Worm (Caenorhabditis elegans): ENCODE results near the gene F42G4.2.

The F42G4.2 gene

ce11 chrII:13016381-13016780 lies 31.3 kb upstream of the F42G4.2 start (continued):
- TF ChIP-seq mab-9 (GFP tag; IDR thresholded peaks at IDR 0.05) (peak; percentile 90), ceh-82 (tag; optimal IDR thresholded peaks at IDR 0.05) (peak; percentile 2 to 55 (median 37)), ceh-8 (GFP tag; optimal IDR thresholded peaks at IDR 0.05) (peak; percentile 57), fkh-8 (tag; optimal IDR thresholded peaks at IDR 0.05) (peak; percentile 59), dpl-1 (GFP tag; optimal IDR thresholded peaks at IDR 0.05) (peak in 2 of 3 experiments; percentile 0 to 14), dsc-1 (tag; optimal IDR thresholded peaks at IDR 0.05) (peak; percentile 59), efl-1 (optimal IDR thresholded peaks at IDR 0.05) (peak; percentile 19 to 47), efl-1 (GFP tag; optimal IDR thresholded peaks at IDR 0.05 in 1 of 2) (peak; percentile 25 to 80), lin-35 (GFP tag; optimal IDR thresholded peaks at IDR 0.05) (peak; percentile 6 to 32), unc-86 (tag; optimal IDR thresholded peaks at IDR 0.05) (peak; percentile 63), lsy-2 (tag; optimal IDR thresholded peaks at IDR 0.05) (peak; percentile 40 to 49), nhr-20 (tag; optimal IDR thresholded peaks at IDR 0.05) (peak; percentile 38)

- TF ChIP-seq fos-1 (tag; optimal IDR thresholded peaks at IDR 0.05) (no peak), lir-3 (tag; optimal IDR thresholded peaks at IDR 0.05; ENCODE audit: poor library complexity) (no peak), lin-15B (tag; optimal IDR thresholded peaks at IDR 0.05) (no peak), zag-1 (tag; optimal IDR thresholded peaks at IDR 0.05) (no peak), pqm-1 (tag; optimal IDR thresholded peaks at IDR 0.05) (no peak), blmp-1 (tag; optimal IDR thresholded peaks at IDR 0.05) (peak; percentile 76), mep-1 (tag; optimal IDR thresholded peaks at IDR 0.05) (no peak), ets-5 (GFP tag; IDR thresholded peaks at IDR 0.05) (no peak), nhr-90 (tag; optimal IDR thresholded peaks at IDR 0.05; ENCODE audit: poor library complexity) (no peak), efl-1 (optimal IDR thresholded peaks at IDR 0.05) (no peak), efl-1 (GFP tag; optimal IDR thresholded peaks at IDR 0.05 in 1 of 2) (peak in 1 of 2 experiments; percentile 4), grh-1 (GFP tag; IDR thresholded peaks at IDR 0.05) (no peak), fkh-8 (tag; optimal IDR thresholded peaks at IDR 0.05) (no peak), ceh-8 (GFP tag; optimal IDR thresholded peaks at IDR 0.05) (no peak), elt-2 (tag; optimal IDR thresholded peaks at IDR 0.05) (no peak), swsn-7 (tag; optimal IDR thresholded peaks at IDR 0.05) (no peak)
Measured at ce11 chrII:13022555-13022954, 25.2 kb upstream of the F42G4.2 start.

- no peak for TF ChIP-seq nhr-90 (tag; optimal IDR thresholded peaks at IDR 0.05; ENCODE audit: poor library complexity)
- TF ChIP-seq ceh-88 (GFP tag; IDR thresholded peaks at IDR 0.05): no peak
- TF ChIP-seq lir-3 (tag; optimal IDR thresholded peaks at IDR 0.05; ENCODE audit: poor library complexity): no peak
- TF ChIP-seq efl-1 (optimal IDR thresholded peaks at IDR 0.05): no peak
- peak in 1 of 2 experiments; percentile 82 for TF ChIP-seq efl-1 (GFP tag; optimal IDR thresholded peaks at IDR 0.05 in 1 of 2)
- TF ChIP-seq nhr-84 (tag; optimal IDR thresholded peaks at IDR 0.05): no peak
Measured at ce11 chrII:13023518-13023917, 24.2 kb upstream of the F42G4.2 start.

ce11 chrII:13025794-13026412 lies 21.8 kb upstream of the F42G4.2 start, which contains the start of gene max-2:
max-2 (minus strand) TSS chrII:13025844.
- TF ChIP-seq grh-1 (GFP tag; IDR thresholded peaks at IDR 0.05) (no peak), nhr-19 (GFP tag; conservative IDR thresholded peaks at IDR 0.05) (no peak), blmp-1 (tag; optimal IDR thresholded peaks at IDR 0.05) (peak; percentile 40), tlp-1 (tag; optimal IDR thresholded peaks at IDR 0.05) (no peak), dpl-1 (GFP tag; optimal IDR thresholded peaks at IDR 0.05) (peak in 1 of 3 experiments; percentile 1), C04F5.9 (tag; optimal IDR thresholded peaks at IDR 0.05) (no peak), lin-14 (GFP tag; optimal IDR thresholded peaks at IDR 0.05) (peak; percentile 19), lin-35 (GFP tag; optimal IDR thresholded peaks at IDR 0.05) (peak in 1 of 2 experiments; percentile 6)

ce11 chrII:13029290-13030050 lies 18.2 kb upstream of the F42G4.2 start:
- TF ChIP-seq C04F5.9 (tag; optimal IDR thresholded peaks at IDR 0.05): no peak
- TF ChIP-seq hlh-17 (GFP tag; optimal IDR thresholded peaks at IDR 0.05; ENCODE audit: borderline replicate concordance): no peak
- no peak for TF ChIP-seq nhr-84 (tag; optimal IDR thresholded peaks at IDR 0.05)
- peak; percentile 39 for TF ChIP-seq blmp-1 (tag; optimal IDR thresholded peaks at IDR 0.05)
- peak; percentile 18 for TF ChIP-seq rnt-1 (tag; optimal IDR thresholded peaks at IDR 0.05)
- peak; percentile 77 for TF ChIP-seq nhr-85 (tag)
- TF ChIP-seq efl-1 (optimal IDR thresholded peaks at IDR 0.05): no peak
- peak in 1 of 2 experiments; percentile 89 for TF ChIP-seq efl-1 (GFP tag; optimal IDR thresholded peaks at IDR 0.05 in 1 of 2)
- no peak for TF ChIP-seq zag-1 (tag; optimal IDR thresholded peaks at IDR 0.05)
- TF ChIP-seq nhr-11 (tag; optimal IDR thresholded peaks at IDR 0.05): no peak
- no peak for TF ChIP-seq ceh-8 (GFP tag; optimal IDR thresholded peaks at IDR 0.05)
- TF ChIP-seq lir-3 (tag; optimal IDR thresholded peaks at IDR 0.05; ENCODE audit: poor library complexity): no peak
- TF ChIP-seq pag-3 (tag; optimal IDR thresholded peaks at IDR 0.05; ENCODE audit: borderline replicate concordance, insufficient read depth): no peak
- TF ChIP-seq elt-3 (tag; optimal IDR thresholded peaks at IDR 0.05): peak in 1 of 6 experiments; percentile 44
- TF ChIP-seq fkh-4 (tag; optimal IDR thresholded peaks at IDR 0.05; ENCODE audit: borderline replicate concordance): no peak
- TF ChIP-seq mep-1 (tag; optimal IDR thresholded peaks at IDR 0.05): peak; percentile 39
- peak; percentile 31 for TF ChIP-seq lin-14 (GFP tag; optimal IDR thresholded peaks at IDR 0.05)
- TF ChIP-seq lin-39 (tag; optimal IDR thresholded peaks at IDR 0.05): no peak

All from whole organism, L1 larva.